Fruit fly (Drosophila melanogaster) Kc167 (cell line): ENCODE data around the gene CG31870.

ENCODE experiments used
- Myc ChIP-seq: fragments of >200 bp; optimal IDR thresholded peaks from 2 replicates; lab custom pipeline; 2017; ENCODE audit warnings: missing external identifiers
- Sin3A ChIP-seq: fragments of >200 bp; optimal IDR thresholded peaks from 2 replicates; lab custom pipeline; 2018; ENCODE audit warnings: missing external identifiers
- h ChIP-seq: fragments of >200 bp; optimal IDR thresholded peaks from 3 replicates; lab custom pipeline; 2018; ENCODE audit warnings: missing external identifiers
- insv ChIP-seq: fragments of >200 bp; optimal IDR thresholded peaks from 3 replicates; lab custom pipeline; 2018; ENCODE audit warnings: missing external identifiers
- psq ChIP-seq: fragments of >200 bp; optimal IDR thresholded peaks from 2 replicates; lab custom pipeline; 2017; ENCODE audit warnings: missing external identifiers
- ttk ChIP-seq: sonication (Bioruptor generic); optimal IDR thresholded peaks from 2 replicates; lab custom pipeline; 2017; ENCODE audit warnings: missing external identifiers

The CG31870 gene

DNA sequence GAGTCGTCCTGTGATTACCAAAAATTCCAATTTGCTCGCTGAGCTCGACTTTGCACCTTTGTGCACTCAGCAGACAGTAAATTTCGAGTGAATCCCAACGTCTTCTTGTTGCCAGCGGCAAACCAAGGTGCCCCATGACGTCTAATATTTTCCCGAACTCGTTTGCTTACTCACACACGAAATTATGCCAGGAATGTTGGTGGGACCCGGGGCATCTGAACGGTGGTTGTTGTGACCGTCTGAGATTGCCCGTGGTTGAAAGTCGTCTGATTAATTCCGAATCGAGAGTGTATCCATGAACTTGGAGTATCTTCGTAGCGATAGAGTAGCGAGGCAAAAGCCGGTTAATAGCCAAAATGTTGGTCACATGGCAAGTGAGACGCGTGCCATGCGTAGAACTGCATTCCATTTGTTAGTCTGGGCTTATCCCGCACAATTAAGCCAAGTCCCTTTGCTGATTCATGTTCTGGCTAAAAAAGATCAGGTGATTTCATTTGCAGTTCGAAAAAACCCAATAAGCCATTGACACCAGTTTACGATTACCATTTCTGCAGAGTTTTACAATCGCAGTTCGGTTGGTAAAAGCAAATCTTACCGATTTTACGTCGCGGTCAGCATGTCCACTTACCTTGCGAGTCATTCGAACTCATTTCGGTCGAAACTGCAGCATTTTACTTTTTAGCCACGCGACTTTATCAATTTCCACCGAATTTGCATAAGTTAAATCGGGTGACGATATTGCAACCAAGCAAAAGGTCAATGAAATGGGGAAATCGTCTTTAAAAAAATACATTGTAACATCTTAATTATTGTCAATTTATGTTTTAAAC lies 12.1 kb downstream of the CG31870 start:
- TF ChIP-seq psq (lab: Kevin White, UChicago) (no peak), h (lab: Kevin White, UChicago) (no peak), Sin3A (lab: Kevin White, UChicago) (no peak), insv (no peak), ttk (no peak), Myc (no peak)

DNA sequence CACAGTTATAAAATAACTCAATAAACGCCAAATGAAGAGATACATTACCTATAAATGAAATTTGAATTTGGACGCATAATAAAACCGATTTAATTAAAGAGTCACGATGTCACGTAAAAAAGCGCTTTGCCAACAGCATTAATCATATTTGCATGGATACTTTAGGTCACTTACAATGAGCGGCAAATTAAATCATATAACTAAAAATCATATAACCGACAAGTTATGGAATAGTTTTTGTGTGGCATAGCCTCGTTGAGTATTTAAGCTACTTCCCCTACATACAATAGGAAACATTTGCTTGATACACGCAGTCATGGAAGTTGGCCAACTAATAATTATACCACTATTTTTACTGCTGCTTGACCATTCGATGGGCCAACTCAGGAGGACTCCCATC lies 28.8 kb downstream of the CG31870 start, which contains the start of gene CG6508:
Gene CG6508 (plus strand): TSS at position 301 of the 400 bp plus-strand sequence.
- TF ChIP-seq psq (lab: Kevin White, UChicago) (no peak), ttk (no peak), Myc (no peak), insv (no peak), h (lab: Kevin White, UChicago) (no peak), Sin3A (lab: Kevin White, UChicago) (no peak)

DNA sequence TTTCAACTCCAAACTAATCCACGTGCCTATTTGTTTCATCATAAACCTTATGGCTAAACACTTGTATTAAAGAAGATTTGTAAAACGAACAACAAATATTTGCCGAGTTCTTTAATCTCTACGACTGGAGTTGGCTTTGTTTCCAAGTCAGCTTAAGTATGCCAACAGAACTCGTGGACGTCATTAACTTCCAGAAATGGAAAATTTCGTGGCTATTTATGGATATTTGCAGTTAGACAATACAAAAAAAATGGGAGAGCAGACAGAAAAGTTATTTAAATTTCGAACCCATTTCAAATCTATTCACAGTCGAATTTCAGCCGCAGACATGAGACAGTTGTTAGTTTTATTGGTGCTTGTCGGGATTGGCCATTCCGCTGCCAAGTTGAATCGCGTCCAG lies 30.4 kb downstream of the CG31870 start, which contains the start of gene CG17134:
Gene CG17134 (plus strand): TSS at position 301 of the 400 bp plus-strand sequence.
- no peak for TF ChIP-seq insv
- no peak for TF ChIP-seq Myc
- TF ChIP-seq Sin3A (lab: Kevin White, UChicago): no peak
- TF ChIP-seq psq (lab: Kevin White, UChicago): no peak
- no peak for TF ChIP-seq h (lab: Kevin White, UChicago)
- TF ChIP-seq ttk: no peak

DNA sequence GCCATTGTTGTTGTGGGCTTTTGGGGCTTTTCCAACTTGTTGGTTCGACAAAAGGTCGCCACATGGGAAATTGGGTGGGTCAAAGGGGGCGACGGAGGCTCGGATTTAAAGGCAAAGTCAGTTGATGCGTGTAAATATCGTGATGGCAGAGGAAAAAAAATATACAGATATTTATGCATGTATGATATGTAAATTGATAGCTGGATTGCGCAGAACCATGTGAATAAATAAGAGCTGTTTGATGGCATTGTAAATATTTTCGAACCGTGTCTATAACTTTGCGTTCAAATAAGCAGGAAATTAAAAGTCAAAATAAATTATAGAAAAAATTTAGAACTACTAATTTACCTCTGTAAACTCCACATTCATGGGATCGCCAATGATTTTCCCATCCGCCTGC lies 32.6 kb downstream of the CG31870 start:
- TF ChIP-seq Myc (no peak), ttk (no peak), insv (no peak), Sin3A (lab: Kevin White, UChicago) (no peak), psq (lab: Kevin White, UChicago) (no peak), h (lab: Kevin White, UChicago) (no peak)

DNA sequence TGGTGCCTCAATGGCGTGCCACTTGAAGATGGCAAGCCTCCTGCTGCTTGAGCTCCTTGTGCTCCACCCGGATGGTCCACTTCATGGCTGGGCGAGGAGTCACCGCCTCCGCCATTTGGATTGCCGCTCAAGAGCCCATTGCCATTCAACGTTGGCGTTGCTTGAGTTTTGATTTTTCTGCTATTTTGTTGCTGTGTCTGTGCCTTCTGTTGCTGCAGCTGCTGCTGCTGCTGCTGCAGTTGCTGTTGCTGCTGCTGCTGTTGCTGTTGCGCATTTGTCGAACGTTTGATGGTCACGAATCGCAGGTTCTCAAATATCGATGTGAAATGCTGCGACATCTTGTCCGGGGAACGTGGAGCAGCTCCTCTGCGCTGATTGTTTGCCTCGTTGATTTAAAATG lies 41.6 kb downstream of the CG31870 start:
- TF ChIP-seq h (lab: Kevin White, UChicago) (no peak), psq (lab: Kevin White, UChicago) (no peak), Myc (no peak), Sin3A (lab: Kevin White, UChicago) (no peak), ttk (no peak), insv (no peak)

DNA sequence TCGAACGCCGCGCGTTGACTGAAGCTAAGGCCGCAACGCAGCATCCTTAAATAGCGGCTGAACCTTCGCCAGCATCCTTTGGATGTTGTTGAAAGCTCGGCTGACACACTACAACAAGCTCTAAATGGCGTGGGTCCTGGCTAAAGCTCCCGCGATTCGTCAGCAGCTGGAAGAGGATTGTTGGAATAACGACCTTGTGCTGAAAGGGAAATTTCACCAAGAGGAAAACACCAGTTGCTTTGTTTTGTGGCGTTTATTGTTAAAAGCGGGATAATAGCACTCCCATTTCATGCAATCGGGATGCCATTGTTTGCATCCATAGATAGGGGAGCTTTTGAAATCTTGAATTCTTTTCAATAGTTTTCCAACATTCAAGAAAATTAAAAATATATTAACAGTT lies 47.5 kb downstream of the CG31870 start, which contains the start of gene Nos:
Gene Nos (minus strand): TSS at position 21 of the 400 bp plus-strand sequence.
- TF ChIP-seq psq (lab: Kevin White, UChicago): no peak
